Fruit fly (Drosophila melanogaster): Measurements from ENCODE around the gene CG1368.

CG1368 gene

DNA sequence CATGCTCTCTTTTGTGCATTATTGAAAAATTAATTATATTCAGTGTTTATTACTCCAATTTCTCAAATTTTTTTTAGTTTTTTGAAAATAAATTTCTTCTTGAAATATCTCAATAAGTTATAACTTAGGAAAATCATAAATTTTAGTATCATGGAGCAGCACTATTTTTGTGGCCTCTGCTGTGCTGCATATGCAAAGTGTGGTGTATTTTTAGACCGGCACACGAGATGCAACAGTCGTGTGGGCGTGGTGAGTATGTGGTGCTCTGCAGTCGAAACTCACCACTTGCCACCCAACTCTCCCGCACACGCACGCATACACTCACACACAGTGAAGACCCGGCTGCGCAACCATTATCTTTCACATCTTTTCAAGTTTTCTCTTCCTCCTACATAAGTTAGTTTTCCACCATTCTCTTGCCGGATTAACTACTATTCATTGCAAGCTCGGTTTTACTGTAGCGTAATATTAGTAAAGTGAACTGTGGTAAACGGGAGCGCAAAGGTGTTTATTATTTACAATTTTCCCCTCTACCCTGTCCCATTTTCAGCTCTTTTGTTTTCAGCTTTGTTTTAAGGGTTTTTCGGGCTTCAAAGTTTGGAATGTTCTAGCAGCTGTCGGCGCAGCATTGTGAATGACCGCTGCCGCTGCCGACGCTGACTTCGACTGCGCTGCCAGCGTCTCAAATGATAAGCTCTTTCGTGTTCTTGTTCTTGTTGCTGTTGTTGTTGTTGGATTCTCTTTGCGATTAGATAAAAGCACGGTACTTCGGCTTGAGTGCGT lies 34.1 kb downstream of the CG1368 start (continued):
- TF ChIP-seq ci (GFP tag; IDR thresholded peaks at IDR 0.05) (peak; percentile 90), CG6175 (GFP tag; IDR thresholded peaks at IDR 0.05) (0 out of 3 replicates have a peak, but pooled peaks have one; percentile 26), shn (GFP tag; optimal IDR thresholded peaks at IDR 0.05) (no peak), CG31365 (tag; optimal IDR thresholded peaks at IDR 0.05) (no peak), CG3838 (GFP tag; optimal IDR thresholded peaks at IDR 0.05) (no peak), CTCF (GFP tag; optimal IDR thresholded peaks at IDR 0.05) (peak; percentile 11), disco-r (GFP tag; optimal IDR thresholded peaks at IDR 0.05) (no peak), MESR4 (GFP tag; optimal IDR thresholded peaks at IDR 0.05) (no peak), Dref (GFP tag; IDR thresholded peaks at IDR 0.05) (no peak), ind (GFP tag; optimal IDR thresholded peaks at IDR 0.05) (peak; percentile 46), sim (GFP tag; IDR thresholded peaks at IDR 0.05) (peak; percentile 49; the same call in 1 of the 2 replicates), cwo (GFP tag; optimal IDR thresholded peaks at IDR 0.05) (peak; percentile 57), CG16779 (GFP tag; IDR thresholded peaks at IDR 0.05) (no peak), CG32767 (GFP tag; IDR thresholded peaks at IDR 0.05) (peak; percentile 61; the same call in 1 of the 2 replicates), CG10366 (GFP tag; IDR thresholded peaks at IDR 0.05) (peak; percentile 42; the same call in 1 of the 2 replicates), chinmo (GFP tag; IDR thresholded peaks at IDR 0.05; ENCODE audit: partially characterized antibody) (peak; percentile 54; the same call in 1 of the 4 replicates), CG14441 (GFP tag; IDR thresholded peaks at IDR 0.05) (peak; percentile 44; the same call in 1 of the 2 replicates), CG15514 (GFP tag; optimal IDR thresholded peaks at IDR 0.05) (peak; percentile 27), en (GFP tag; optimal IDR thresholded peaks at IDR 0.05) (peak; percentile 21), CG11560 (tag; IDR thresholded peaks at IDR 0.05) (no peak), gcm (GFP tag; optimal IDR thresholded peaks at IDR 0.05) (peak; percentile 68), Hmr (GFP tag; optimal IDR thresholded peaks at IDR 0.05) (no peak), schlank (tag; optimal IDR thresholded peaks at IDR 0.05) (no peak), Atf3 (GFP tag; optimal IDR thresholded peaks at IDR 0.05) (no peak), ftz-f1 (GFP tag; optimal IDR thresholded peaks at IDR 0.05) (no peak), jigr1 (GFP tag; IDR thresholded peaks at IDR 0.05) (no peak), CHES-1-like (GFP tag; optimal IDR thresholded peaks at IDR 0.05) (no peak), Max (GFP tag; optimal IDR thresholded peaks at IDR 0.05) (peak; percentile 5), ash1 (GFP tag; optimal IDR thresholded peaks at IDR 0.05) (no peak), HLH3B (GFP tag; IDR thresholded peaks at IDR 0.05) (peak; percentile 49; the same call in 1 of the 2 replicates), HmgZ (tag; optimal IDR thresholded peaks at IDR 0.05) (no peak), CG4282 (GFP tag; optimal IDR thresholded peaks at IDR 0.05) (no peak), ranshi (GFP tag; IDR thresholded peaks at IDR 0.05) (peak; percentile 54), dm (GFP tag; optimal IDR thresholded peaks at IDR 0.05) (no peak), jumu (GFP tag; optimal IDR thresholded peaks at IDR 0.05) (no peak), CG14860 (GFP tag; IDR thresholded peaks at IDR 0.05; ENCODE audit: partially characterized antibody) (no peak), cg (GFP tag; optimal IDR thresholded peaks at IDR 0.05) (peak; percentile 63), sd (tag; optimal IDR thresholded peaks at IDR 0.05) (no peak), prd (optimal IDR thresholded peaks at IDR 0.05) (no peak), prd (GFP tag; IDR thresholded peaks at IDR 0.05) (peak; percentile 17; the same call in 1 of the 3 replicates), Lim3 (GFP tag; IDR thresholded peaks at IDR 0.05) (no peak), Nf-YB (GFP tag; optimal IDR thresholded peaks at IDR 0.05) (peak; percentile 40), CG9215 (GFP tag; IDR thresholded peaks at IDR 0.05) (no peak), esg (GFP tag; conservative IDR thresholded peaks at IDR 0.05) (0 out of 2 replicates have a peak, but pooled peaks have one; percentile 21), CG11093 (GFP tag; IDR thresholded peaks at IDR 0.05) (no peak; the same call in 2 of the 3 replicates), lov (optimal IDR thresholded peaks at IDR 0.05) (no peak), lov (GFP tag; IDR thresholded peaks at IDR 0.05) (0 out of 3 replicates have a peak, but pooled peaks have one; percentile 23), seq (GFP tag; IDR thresholded peaks at IDR 0.05) (no peak), ac (GFP tag; optimal IDR thresholded peaks at IDR 0.05) (peak; percentile 22), kni (GFP tag; optimal IDR thresholded peaks at IDR 0.05) (peak; percentile 16), CG3281 (GFP tag; optimal IDR thresholded peaks at IDR 0.05) (peak; percentile 29)

Measured in whole organism, embryonic.